Worm (Caenorhabditis elegans): ENCODE data around the gene C45G9.10.

Gene C45G9.10

DNA sequence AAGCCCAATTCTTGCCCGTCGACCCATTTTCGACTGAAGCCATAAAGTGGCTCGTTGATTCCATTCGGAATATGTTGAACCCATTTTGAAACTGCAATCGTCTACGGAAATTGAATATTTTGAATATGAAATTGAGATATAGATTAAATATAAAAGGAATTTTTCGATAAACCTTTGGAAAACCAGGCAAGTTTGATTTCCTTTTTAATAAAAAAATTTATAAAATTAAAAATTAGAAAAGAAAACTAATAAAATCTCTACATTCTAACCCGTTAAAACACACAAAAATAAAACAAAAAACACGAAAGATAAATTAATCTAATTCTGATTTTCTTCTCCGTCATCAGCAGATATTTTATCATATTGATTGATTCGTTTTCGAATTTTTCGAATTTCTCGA lies 54.8 kb downstream of the C45G9.10 start, which contains the start of gene R144.12:
TSS of gene R144.12 (minus strand) at position 101 of the 400 bp plus-strand sequence.
- TF ChIP-seq tab-1 (GFP tag; IDR thresholded peaks at IDR 0.05) (no peak), med-1 (GFP tag; optimal IDR thresholded peaks at IDR 0.05; ENCODE audit: insufficient read depth) (no peak), ztf-23 (GFP tag; IDR thresholded peaks at IDR 0.05) (no peak), cog-1 (tag; optimal IDR thresholded peaks at IDR 0.05) (no peak), flt-1 (GFP tag; IDR thresholded peaks at IDR 0.05) (no peak), T22C8.4 (GFP tag; IDR thresholded peaks at IDR 0.05) (no peak), klf-2 (GFP tag; conservative IDR thresholded peaks at IDR 0.05) (no peak), ztf-29 (GFP tag; IDR thresholded peaks at IDR 0.05) (no peak), ref-1 (GFP tag; conservative IDR thresholded peaks at IDR 0.05) (no peak)

Measured in whole organism, midembryonic.